Fruit fly (Drosophila melanogaster) whole organism, prepupa: ENCODE measurements around the gene CG4553.

Source experiments
- Blimp-1 ChIP-seq: fragments of 200-800 bp; sonication (Bioruptor generic); optimal IDR thresholded peaks from 3 replicates; lab custom pipeline; 2017; ENCODE audit warnings: missing biosample characterization, missing genetic modification characterization, mild to moderate bottlenecking, moderate library complexity, missing genetic modification reagents
- CG10631 ChIP-seq: fragments of 200-800 bp; sonication (Bioruptor generic); optimal IDR thresholded peaks from 2 replicates; lab custom pipeline; 2016; ENCODE audit warnings: missing biosample characterization, missing genetic modification characterization
- CG11294 ChIP-seq: fragments of 200-800 bp; sonication (Bioruptor generic); IDR thresholded peaks from 2 replicates; pipeline ENCODE4 v1.3.6; 2022; ENCODE audit warnings: missing biosample characterization, missing genetic modification characterization
- CG11762 ChIP-seq: fragments of 200-800 bp; sonication (Bioruptor generic); optimal IDR thresholded peaks from 3 replicates; lab custom pipeline; 2016; ENCODE audit warnings: missing biosample characterization, missing genetic modification characterization; ENCODE audit not compliant: insufficient read depth
- CG15336 ChIP-seq: fragments of 200-800 bp; sonication (Bioruptor generic); IDR thresholded peaks from 2 replicates; pipeline ENCODE4 v1.3.6; 2022; ENCODE audit warnings: missing biosample characterization, missing genetic modification characterization
- CG16779 ChIP-seq: fragments of 200-800 bp; sonication (Bioruptor generic); optimal IDR thresholded peaks from 3 replicates; lab custom pipeline; 2017; ENCODE audit warnings: missing biosample characterization, mild to moderate bottlenecking, missing genetic modification characterization
- CG3032 ChIP-seq: fragments of 200-800 bp; optimal IDR thresholded peaks from 2 replicates; lab custom pipeline; 2019; ENCODE audit warnings: missing biosample characterization, mild to moderate bottlenecking, missing genetic modification characterization, moderate library complexity
- CG31627 ChIP-seq: fragments of 200-800 bp; sonication (Bioruptor generic); optimal IDR thresholded peaks from 3 replicates; lab custom pipeline; 2016; ENCODE audit warnings: missing biosample characterization, missing genetic modification characterization
- CG32006 ChIP-seq: fragments of 200-800 bp; sonication (Bioruptor generic); optimal IDR thresholded peaks from 3 replicates; lab custom pipeline; 2017; ENCODE audit warnings: missing biosample characterization, mild to moderate bottlenecking, missing genetic modification characterization
- CG34406 ChIP-seq: fragments of 200-800 bp; sonication (Bioruptor generic); optimal IDR thresholded peaks from 3 replicates; lab custom pipeline; 2016; ENCODE audit warnings: missing biosample characterization, missing genetic modification characterization
- CG3919 ChIP-seq: fragments of 200-800 bp; sonication (Bioruptor generic); optimal IDR thresholded peaks from 3 replicates; lab custom pipeline; 2016; ENCODE audit warnings: missing biosample characterization, missing genetic modification characterization
- CG4318 ChIP-seq: fragments of 200-800 bp; sonication (Bioruptor generic); optimal IDR thresholded peaks from 3 replicates; lab custom pipeline; 2017; ENCODE audit warnings: missing biosample characterization, mild to moderate bottlenecking, missing genetic modification characterization
- CG6163 ChIP-seq: fragments of 200-800 bp; sonication (Bioruptor generic); IDR thresholded peaks from 3 replicates; pipeline ENCODE4 v1.3.6; 2022; ENCODE audit warnings: missing biosample characterization, missing genetic modification characterization
- CG6276 ChIP-seq: fragments of 200-800 bp; sonication (Bioruptor generic); optimal IDR thresholded peaks from 2 replicates; lab custom pipeline; 2017; ENCODE audit warnings: missing biosample characterization, mild to moderate bottlenecking, missing genetic modification characterization
- CG6792 ChIP-seq: fragments of 200-800 bp; sonication (Bioruptor generic); optimal IDR thresholded peaks from 3 replicates; lab custom pipeline; 2016; ENCODE audit warnings: missing biosample characterization, missing genetic modification characterization
- CG6854 ChIP-seq: fragments of 200-800 bp; sonication (Bioruptor generic); optimal IDR thresholded peaks from 2 replicates; lab custom pipeline; 2017; ENCODE audit warnings: missing biosample characterization, mild to moderate bottlenecking, missing genetic modification characterization
- CG8119 ChIP-seq: fragments of 200-800 bp; sonication (Bioruptor generic); IDR thresholded peaks from 3 replicates; pipeline ENCODE4 v1.3.6; 2022; ENCODE audit warnings: missing biosample characterization, missing genetic modification characterization
- CG8319 ChIP-seq: fragments of 200-800 bp; sonication (Bioruptor generic); optimal IDR thresholded peaks from 3 replicates; lab custom pipeline; 2016; ENCODE audit warnings: missing biosample characterization, missing genetic modification characterization
- CG8632 ChIP-seq: fragments of 200-800 bp; sonication (Bioruptor generic); optimal IDR thresholded peaks from 3 replicates; lab custom pipeline; 2016; ENCODE audit warnings: missing biosample characterization, missing genetic modification characterization
- Eip75B ChIP-seq: fragments of 200-800 bp; sonication (Bioruptor generic); optimal IDR thresholded peaks from 3 replicates; lab custom pipeline; 2016; ENCODE audit warnings: missing biosample characterization, missing genetic modification characterization
- Eip78C ChIP-seq: fragments of 200-800 bp; sonication (Bioruptor generic); peaks from one replicate; lab custom pipeline; 2016; ENCODE audit warnings: missing biosample characterization, missing genetic modification characterization
- Eip93F ChIP-seq: fragments of 200-800 bp; sonication (Bioruptor generic); optimal IDR thresholded peaks from 2 replicates; lab custom pipeline; 2016; ENCODE audit warnings: missing biosample characterization, mild to moderate bottlenecking, missing genetic modification characterization
- Ets21C ChIP-seq: fragments of 200-800 bp; sonication (Bioruptor generic); optimal IDR thresholded peaks from 3 replicates; lab custom pipeline; 2016; ENCODE audit warnings: missing biosample characterization, missing genetic modification characterization
- Ets96B ChIP-seq: fragments of 200-800 bp; optimal IDR thresholded peaks from 2 replicates; lab custom pipeline; 2019; ENCODE audit warnings: missing biosample characterization, mild to moderate bottlenecking, missing genetic modification characterization, moderate library complexity
- Gug ChIP-seq: fragments of 200-800 bp; sonication (Bioruptor generic); IDR thresholded peaks from 2 replicates; pipeline ENCODE4 v1.3.6; 2022; ENCODE audit warnings: missing biosample characterization, missing genetic modification characterization
- Hr38 ChIP-seq: sonication (Bioruptor generic); optimal IDR thresholded peaks from 2 replicates; lab custom pipeline; 2016; ENCODE audit warnings: missing biosample characterization, missing genetic modification characterization
- Hr39 ChIP-seq: fragments of 200-800 bp; sonication (Bioruptor generic); optimal IDR thresholded peaks from 2 replicates; lab custom pipeline; 2016; ENCODE audit warnings: missing biosample characterization, missing genetic modification characterization
- Hr4 ChIP-seq: fragments of 200-800 bp; sonication (Bioruptor generic); optimal IDR thresholded peaks from 3 replicates; lab custom pipeline; 2016; ENCODE audit warnings: missing biosample characterization, missing genetic modification characterization
- Lpt ChIP-seq: fragments of 200-800 bp; sonication (Bioruptor generic); optimal IDR thresholded peaks from 3 replicates; lab custom pipeline; 2016; ENCODE audit warnings: missing biosample characterization, missing genetic modification characterization
- Met ChIP-seq: fragments of 200-800 bp; sonication (Bioruptor generic); optimal IDR thresholded peaks from 3 replicates; lab custom pipeline; 2016; ENCODE audit warnings: missing biosample characterization, missing genetic modification characterization
- OdsH ChIP-seq: fragments of 200-800 bp; sonication (Bioruptor generic); optimal IDR thresholded peaks from 3 replicates; lab custom pipeline; 2016; ENCODE audit warnings: missing biosample characterization, missing genetic modification characterization
- Smox ChIP-seq: fragments of 200-800 bp; sonication (Bioruptor generic); optimal IDR thresholded peaks from 3 replicates; lab custom pipeline; 2016; ENCODE audit warnings: missing biosample characterization, missing genetic modification characterization
- Sox102F ChIP-seq: fragments of 200-800 bp; sonication (Bioruptor generic); optimal IDR thresholded peaks from 2 replicates; lab custom pipeline; 2016; ENCODE audit warnings: missing biosample characterization, mild to moderate bottlenecking, missing genetic modification characterization
- Sox14 ChIP-seq: fragments of 200-800 bp; sonication (Bioruptor generic); optimal IDR thresholded peaks from 3 replicates; lab custom pipeline; 2016; ENCODE audit warnings: missing biosample characterization, missing genetic modification characterization
- Sox15 ChIP-seq: fragments of 200-800 bp; sonication (Bioruptor generic); optimal IDR thresholded peaks from 3 replicates; lab custom pipeline; 2016; ENCODE audit warnings: missing biosample characterization, missing genetic modification characterization
- achi ChIP-seq: fragments of 200-800 bp; sonication (Bioruptor generic); optimal IDR thresholded peaks from 3 replicates; lab custom pipeline; 2016; ENCODE audit warnings: missing biosample characterization, missing genetic modification characterization
- acj6 ChIP-seq: fragments of 200-800 bp; sonication (Bioruptor generic); optimal IDR thresholded peaks from 3 replicates; lab custom pipeline; 2016; ENCODE audit warnings: missing biosample characterization, missing genetic modification characterization
- dac ChIP-seq: fragments of 200-800 bp; sonication (Bioruptor generic); optimal IDR thresholded peaks from 2 replicates; lab custom pipeline; 2017; ENCODE audit warnings: missing biosample characterization, mild to moderate bottlenecking, missing genetic modification characterization
- esn ChIP-seq: fragments of 200-800 bp; sonication (Bioruptor generic); optimal IDR thresholded peaks from 2 replicates; lab custom pipeline; 2016; ENCODE audit warnings: missing biosample characterization, mild to moderate bottlenecking, missing genetic modification characterization, moderate library complexity
- fd59A ChIP-seq: fragments of 200-800 bp; sonication (Bioruptor generic); optimal IDR thresholded peaks from 2 replicates; lab custom pipeline; 2017; ENCODE audit warnings: missing biosample characterization, mild to moderate bottlenecking, missing genetic modification characterization, missing genetic modification reagents
- fd85E ChIP-seq: fragments of 200-800 bp; sonication (Bioruptor generic); optimal IDR thresholded peaks from 3 replicates; lab custom pipeline; 2016; ENCODE audit warnings: missing biosample characterization, missing genetic modification characterization
- net ChIP-seq: fragments of 200-800 bp; sonication (Bioruptor generic); optimal IDR thresholded peaks from 3 replicates; lab custom pipeline; 2016; ENCODE audit warnings: missing biosample characterization, missing genetic modification characterization
- pdm3 ChIP-seq: fragments of 200-800 bp; sonication (Bioruptor generic); optimal IDR thresholded peaks from 3 replicates; lab custom pipeline; 2016; ENCODE audit warnings: missing biosample characterization, missing genetic modification characterization
- salr ChIP-seq, 2 experiments: fragments of 200-800 bp; sonication (Bioruptor generic); optimal IDR thresholded peaks; 3 replicates each; lab custom pipeline; 2016 to 2018; ENCODE audit warnings: missing biosample characterization in 2 of 2, missing genetic modification characterization in 2 of 2, mild to moderate bottlenecking in 1 of 2
- spab ChIP-seq: fragments of 200-800 bp; sonication (Bioruptor generic); optimal IDR thresholded peaks from 2 replicates; lab custom pipeline; 2017; ENCODE audit warnings: missing biosample characterization, mild to moderate bottlenecking, missing genetic modification characterization, missing genetic modification reagents
- ss ChIP-seq, 2 experiments: fragments of 200-800 bp; sonication (Bioruptor generic); optimal IDR thresholded peaks; 2 replicates in 1 of 2; 3 replicates in 1 of 2; lab custom pipeline; 2017 to 2018; ENCODE audit warnings: mild to moderate bottlenecking in 2 of 2, missing biosample characterization in 2 of 2, missing genetic modification characterization in 2 of 2, moderate library complexity in 1 of 2
- svp ChIP-seq: fragments of 200-800 bp; sonication (Bioruptor generic); peaks from one replicate; lab custom pipeline; 2016; ENCODE audit warnings: missing biosample characterization, missing genetic modification characterization
- topi ChIP-seq: fragments of 200-800 bp; sonication (Bioruptor generic); optimal IDR thresholded peaks from 3 replicates; lab custom pipeline; 2016; ENCODE audit warnings: missing biosample characterization, missing genetic modification characterization
- vri ChIP-seq: fragments of 200-800 bp; sonication (Bioruptor generic); optimal IDR thresholded peaks from 3 replicates; lab custom pipeline; 2016; ENCODE audit warnings: missing biosample characterization, mild to moderate bottlenecking, missing genetic modification characterization

The CG4553 gene

dm6 chr3R:25459200-25459809, 17.4 kb downstream of the CG4553 start:
- TF ChIP-seq dac (GFP tag; lab: Kevin White, UChicago) (no peak), OdsH (GFP tag; lab: Kevin White, UChicago) (peak; percentile 53), CG3919 (GFP tag; lab: Kevin White, UChicago) (peak; percentile 29), CG31627 (GFP tag; lab: Kevin White, UChicago) (no peak), Ets21C (no peak), CG6792 (GFP tag; lab: Kevin White, UChicago) (peak; percentile 15), Sox102F (GFP tag; lab: Kevin White, UChicago) (peak; percentile 12), achi (GFP tag; lab: Kevin White, UChicago) (peak; percentile 48), ss (GFP tag; optimal IDR thresholded peaks at IDR 0.05; lab: Kevin White, UChicago) (peak in 1 of 2 experiments; percentile 69), Hr38 (GFP tag; lab: Kevin White, UChicago) (no peak), CG4318 (GFP tag; lab: Kevin White, UChicago) (peak; percentile 39), CG6163 (GFP tag; lab: Robert Waterston, UW) (0 out of 3 replicates have a peak, but pooled peaks have one; percentile 27), Blimp-1 (no peak), Lpt (GFP tag; lab: Kevin White, UChicago) (peak; percentile 11), CG11762 (no peak), CG8319 (GFP tag; lab: Kevin White, UChicago) (peak; percentile 5), Eip78C (GFP tag; lab: Kevin White, UChicago) (peak; percentile 88), Hr39 (peak; percentile 44), CG32006 (peak; percentile 75), svp (GFP tag; lab: Kevin White, UChicago) (no peak), CG8119 (GFP tag; lab: Robert Waterston, UW) (peak; percentile 74), Met (peak; percentile 0), Ets96B (tag; lab: Kevin White, UChicago) (peak; percentile 18), CG10631 (peak; percentile 53), fd59A (GFP tag; lab: Kevin White, UChicago) (no peak), Sox14 (GFP tag; lab: Kevin White, UChicago) (peak; percentile 5), spab (peak; percentile 13), CG11294 (GFP tag; lab: Robert Waterston, UW) (no peak), pdm3 (peak; percentile 37), CG6854 (GFP tag; lab: Kevin White, UChicago) (no peak), Eip75B (no peak), vri (GFP tag; lab: Kevin White, UChicago) (no peak), net (GFP tag; lab: Kevin White, UChicago) (peak; percentile 19), esn (GFP tag; lab: Kevin White, UChicago) (peak; percentile 23), CG8632 (GFP tag; lab: Kevin White, UChicago) (peak; percentile 45), CG3032 (tag; lab: Kevin White, UChicago) (peak; percentile 42), Sox15 (GFP tag; lab: Kevin White, UChicago) (peak; percentile 27), topi (GFP tag; lab: Kevin White, UChicago) (peak; percentile 53), Smox (peak; percentile 33), salr (GFP tag; optimal IDR thresholded peaks at IDR 0.05; lab: Kevin White, UChicago) (peak in 1 of 2 experiments; percentile 60), CG34406 (peak; percentile 51), Gug (no peak), CG15336 (GFP tag; lab: Robert Waterston, UW) (peak; percentile 50; the same call in 1 of the 2 replicates), acj6 (peak; percentile 53), CG6276 (peak; percentile 69), Hr4 (GFP tag; lab: Kevin White, UChicago) (peak; percentile 46), Eip93F (no peak), fd85E (no peak), CG16779 (tag; lab: Kevin White, UChicago) (no peak)
